Worm (Caenorhabditis elegans) whole organism, young adult: ENCODE data around the gene F36H1.12.

Experiments
- B0019.2 ChIP-seq: fragments of 200-800 bp; sonication (Bioruptor generic); conservative IDR thresholded peaks from 2 replicates; pipeline ENCODE4 v1.3.6; 2022; ENCODE audit warnings: missing genetic modification reagents, missing genetic modification characterization, missing compliant biosample characterization
- B0035.1 ChIP-seq: sonication (generic microtip); optimal IDR thresholded peaks from 2 replicates; lab custom pipeline; 2016; ENCODE audit warnings: missing genetic modification characterization, mild to moderate bottlenecking, missing compliant biosample characterization, missing genotype, missing genetic modification reagents
- B0336.3 ChIP-seq: fragments of 200-800 bp; sonication (Bioruptor generic); IDR thresholded peaks from 2 replicates; pipeline ENCODE4 v1.3.6; 2022; ENCODE audit warnings: missing genetic modification characterization, missing compliant biosample characterization
- C06A6.2 ChIP-seq: fragments of 200-800 bp; sonication (Bioruptor generic); conservative IDR thresholded peaks from 2 replicates; pipeline ENCODE4 v1.3.6; 2022; ENCODE audit warnings: missing genetic modification characterization, missing compliant biosample characterization
- F23B12.7 ChIP-seq: sonication (generic microtip); optimal IDR thresholded peaks from 2 replicates; lab custom pipeline; 2017; ENCODE audit warnings: missing genetic modification characterization, mild to moderate bottlenecking, missing compliant biosample characterization, antibody characterized with exemption, moderate library complexity; ENCODE audit not compliant: insufficient read depth
- F33H1.4 ChIP-seq: fragments of 200-800 bp; sonication (Bioruptor generic); IDR thresholded peaks from 2 replicates; pipeline ENCODE4 v1.3.6; 2022; ENCODE audit warnings: missing genetic modification reagents, missing genetic modification characterization, missing compliant biosample characterization
- F55B11.4 ChIP-seq: sonication (generic microtip); optimal IDR thresholded peaks from 2 replicates; lab custom pipeline; 2016; ENCODE audit warnings: missing compliant biosample characterization, missing genetic modification characterization, borderline replicate concordance; ENCODE audit not compliant: insufficient read depth
- F57C9.4 ChIP-seq: sonication (generic microtip); optimal IDR thresholded peaks from 2 replicates; lab custom pipeline; 2017; ENCODE audit warnings: mild to moderate bottlenecking, missing genetic modification characterization, missing compliant biosample characterization
- T07F8.4 ChIP-seq: sonication (generic microtip); optimal IDR thresholded peaks from 2 replicates; lab custom pipeline; 2016; ENCODE audit warnings: mild to moderate bottlenecking, missing genetic modification characterization, moderate library complexity, missing compliant biosample characterization
- Y53F4B.3 ChIP-seq: fragments of 200-800 bp; sonication (Bioruptor generic); IDR thresholded peaks from 2 replicates; pipeline ENCODE4 v1.3.6; 2022; ENCODE audit warnings: missing genetic modification reagents, missing genetic modification characterization, missing compliant biosample characterization
- Y56A3A.18 ChIP-seq: fragments of 200-800 bp; sonication (Bioruptor generic); IDR thresholded peaks from 2 replicates; pipeline ENCODE4 v1.3.6; 2022; ENCODE audit warnings: missing genetic modification reagents, missing genetic modification characterization, missing compliant biosample characterization
- ZK185.1 ChIP-seq: sonication (generic microtip); optimal IDR thresholded peaks from 2 replicates; lab custom pipeline; 2016; ENCODE audit warnings: mild to moderate bottlenecking, missing genetic modification characterization, missing compliant biosample characterization; ENCODE audit not compliant: poor library complexity, severe bottlenecking
- akir-1 ChIP-seq: fragments of 200-800 bp; sonication (Bioruptor generic); optimal IDR thresholded peaks from 2 replicates; lab custom pipeline; 2018; ENCODE audit warnings: mild to moderate bottlenecking, missing genetic modification characterization, moderate library complexity, missing compliant biosample characterization
- aptf-3 ChIP-seq: fragments of 200-800 bp; sonication (Bioruptor generic); IDR thresholded peaks from 2 replicates; pipeline ENCODE4 v1.3.6; 2022; ENCODE audit warnings: missing genetic modification characterization, missing compliant biosample characterization
- athp-1 ChIP-seq: sonication (generic microtip); optimal IDR thresholded peaks from 2 replicates; lab custom pipeline; 2017; ENCODE audit warnings: mild to moderate bottlenecking, missing genetic modification characterization, missing compliant biosample characterization
- attf-3 ChIP-seq: fragments of 200-800 bp; sonication (Bioruptor generic); conservative IDR thresholded peaks from 2 replicates; pipeline ENCODE4 v1.3.6; 2022; ENCODE audit warnings: missing genetic modification reagents, missing genetic modification characterization, missing compliant biosample characterization
- attf-5 ChIP-seq: fragments of 200-800 bp; sonication (Bioruptor generic); optimal IDR thresholded peaks from 2 replicates; lab custom pipeline; 2018; ENCODE audit warnings: mild to moderate bottlenecking, missing genetic modification characterization, missing compliant biosample characterization
- ccch-3 ChIP-seq: fragments of 200-800 bp; sonication (Bioruptor generic); optimal IDR thresholded peaks from 2 replicates; lab custom pipeline; 2018; ENCODE audit warnings: mild to moderate bottlenecking, missing genetic modification characterization, missing compliant biosample characterization
- ceh-100 ChIP-seq: fragments of 200-800 bp; sonication (Bioruptor generic); IDR thresholded peaks from 2 replicates; pipeline ENCODE4 v1.3.6; 2022; ENCODE audit warnings: missing genetic modification reagents, missing genetic modification characterization, missing compliant biosample characterization
- ceh-27 ChIP-seq: fragments of 200-800 bp; sonication (Bioruptor generic); optimal IDR thresholded peaks from 2 replicates; lab custom pipeline; 2018; ENCODE audit warnings: mild to moderate bottlenecking, missing genetic modification characterization, moderate library complexity, missing compliant biosample characterization
- ceh-40 ChIP-seq: fragments of 200-800 bp; sonication (Bioruptor generic); IDR thresholded peaks from 2 replicates; pipeline ENCODE4 v1.3.6; 2022; ENCODE audit warnings: missing genetic modification characterization, missing compliant biosample characterization
- ceh-58 ChIP-seq: fragments of 200-800 bp; sonication (Bioruptor generic); IDR thresholded peaks from 2 replicates; pipeline ENCODE4 v1.3.6; 2022; ENCODE audit warnings: missing genetic modification characterization, missing compliant biosample characterization
- chd-7 ChIP-seq: sonication (generic microtip); optimal IDR thresholded peaks from 2 replicates; lab custom pipeline; 2016; ENCODE audit warnings: mild to moderate bottlenecking, missing genetic modification characterization, moderate library complexity, missing compliant biosample characterization
- dox-1 ChIP-seq: fragments of 200-800 bp; sonication (Bioruptor generic); IDR thresholded peaks from 2 replicates; pipeline ENCODE4 v1.3.6; 2022; ENCODE audit warnings: missing genetic modification reagents, missing genetic modification characterization, missing compliant biosample characterization
- efl-1 ChIP-seq: fragments of 150-350 bp; optimal IDR thresholded peaks from 2 replicates; lab custom pipeline; 2014; ENCODE audit warnings: missing biosample characterization, missing genetic modification reagents, missing genetic modification characterization
- egl-18 ChIP-seq: fragments of 200-800 bp; sonication (Bioruptor generic); IDR thresholded peaks from 2 replicates; pipeline ENCODE4 v1.3.6; 2022; ENCODE audit warnings: missing genetic modification reagents, missing genetic modification characterization, missing compliant biosample characterization
- egl-44 ChIP-seq: fragments of 200-800 bp; sonication (Bioruptor generic); IDR thresholded peaks from 2 replicates; pipeline ENCODE4 v1.3.6; 2022; ENCODE audit warnings: missing genetic modification reagents, missing genetic modification characterization, missing compliant biosample characterization
- ets-4 ChIP-seq: fragments of 200-800 bp; sonication (Bioruptor generic); optimal IDR thresholded peaks from 2 replicates; lab custom pipeline; 2018; ENCODE audit warnings: mild to moderate bottlenecking, missing genetic modification characterization, missing compliant biosample characterization
- hlh-26 ChIP-seq: fragments of 200-800 bp; sonication (Bioruptor generic); conservative IDR thresholded peaks from 2 replicates; pipeline ENCODE4 v1.3.6; 2022; ENCODE audit warnings: missing genetic modification reagents, missing genetic modification characterization, missing compliant biosample characterization
- hrde-1 ChIP-seq: sonication (generic microtip); optimal IDR thresholded peaks from 2 replicates; lab custom pipeline; 2016; ENCODE audit warnings: missing genetic modification characterization, mild to moderate bottlenecking, missing compliant biosample characterization, moderate library complexity, missing genotype, missing genetic modification reagents, borderline replicate concordance
- hsf-1 ChIP-seq: fragments of 200-800 bp; sonication (Bioruptor generic); IDR thresholded peaks from 2 replicates; pipeline ENCODE4 v1.3.6; 2022; ENCODE audit warnings: missing genetic modification reagents, missing genetic modification characterization, missing compliant biosample characterization
- let-526 ChIP-seq: fragments of 200-800 bp; sonication (Bioruptor generic); IDR thresholded peaks from 2 replicates; pipeline ENCODE4 v1.3.6; 2022; ENCODE audit warnings: missing genetic modification reagents, missing genetic modification characterization, missing compliant biosample characterization
- let-607 ChIP-seq, 2 experiments: fragments of 200-800 bp in 1 of 2; sonication (Bioruptor generic) in 1 of 2; sonication (generic microtip) in 1 of 2; optimal IDR thresholded peaks; 2 replicates each; lab custom pipeline; 2016 to 2018; ENCODE audit warnings: mild to moderate bottlenecking in 2 of 2, missing compliant biosample characterization in 2 of 2, missing genetic modification characterization in 2 of 2, moderate library complexity in 2 of 2, missing genotype in 1 of 2
- lin-35 ChIP-seq, 3 experiments: fragments of 150-350 bp in 2 of 3; sonication (generic microtip) in 1 of 3; optimal IDR thresholded peaks; 2 replicates each; lab custom pipeline; 2014 to 2018; ENCODE audit warnings: missing biosample characterization in 3 of 3, missing genetic modification characterization in 3 of 3, missing genetic modification reagents in 3 of 3
- lin-54 ChIP-seq: fragments of 200-800 bp; sonication (Bioruptor generic); optimal IDR thresholded peaks from 2 replicates; lab custom pipeline; 2018; ENCODE audit warnings: mild to moderate bottlenecking, missing genetic modification characterization, missing compliant biosample characterization
- mxl-1 ChIP-seq: sonication (generic microtip); optimal IDR thresholded peaks from 2 replicates; lab custom pipeline; 2016; ENCODE audit warnings: missing genetic modification characterization, missing compliant biosample characterization
- nhr-80 ChIP-seq: sonication (generic microtip); optimal IDR thresholded peaks from 2 replicates; lab custom pipeline; 2016; ENCODE audit warnings: missing genetic modification characterization, missing compliant biosample characterization
- rec-8 ChIP-seq, 2 experiments: sonication (generic microtip); optimal IDR thresholded peaks; 2 replicates each; lab custom pipeline; 2016; ENCODE audit warnings: mild to moderate bottlenecking in 2 of 2, missing genetic modification characterization in 2 of 2, missing genetic modification reagents in 2 of 2, missing genotype in 2 of 2, missing biosample characterization in 1 of 2, missing compliant biosample characterization in 1 of 2, moderate library complexity in 1 of 2
- repo-1 ChIP-seq: sonication (generic microtip); optimal IDR thresholded peaks from 2 replicates; lab custom pipeline; 2017; ENCODE audit warnings: mild to moderate bottlenecking, missing genetic modification characterization, missing compliant biosample characterization
- sdz-38 ChIP-seq: sonication (generic microtip); optimal IDR thresholded peaks from 2 replicates; lab custom pipeline; 2016; ENCODE audit warnings: missing genotype, missing genetic modification characterization, missing compliant biosample characterization
- snpc-1.3 ChIP-seq: sonication (generic microtip); optimal IDR thresholded peaks from 2 replicates; lab custom pipeline; 2017; ENCODE audit warnings: missing genetic modification characterization, mild to moderate bottlenecking, missing compliant biosample characterization, antibody characterized with exemption, moderate library complexity, missing genotype, missing genetic modification reagents; ENCODE audit not compliant: insufficient read depth
- somi-1 ChIP-seq: fragments of 200-800 bp; sonication (Bioruptor generic); optimal IDR thresholded peaks from 2 replicates; lab custom pipeline; 2018; ENCODE audit warnings: mild to moderate bottlenecking, missing genetic modification characterization, missing compliant biosample characterization
- xnd-1 ChIP-seq: sonication (generic microtip); optimal IDR thresholded peaks from 2 replicates; lab custom pipeline; 2016; ENCODE audit warnings: missing genotype, missing genetic modification reagents, missing genetic modification characterization, missing compliant biosample characterization
- ztf-25 ChIP-seq: fragments of 200-800 bp; sonication (Bioruptor generic); IDR thresholded peaks from 2 replicates; pipeline ENCODE4 v1.3.6; 2022; ENCODE audit warnings: missing genetic modification reagents, missing genetic modification characterization, missing compliant biosample characterization
- ztf-26 ChIP-seq: sonication (generic microtip); optimal IDR thresholded peaks from 2 replicates; lab custom pipeline; 2017; ENCODE audit warnings: missing genetic modification characterization, missing compliant biosample characterization
- ztf-3 ChIP-seq: fragments of 200-800 bp; sonication (Bioruptor generic); optimal IDR thresholded peaks from 2 replicates; lab custom pipeline; 2018; ENCODE audit warnings: mild to moderate bottlenecking, missing genetic modification characterization, missing compliant biosample characterization

F36H1.12 gene

DNA sequence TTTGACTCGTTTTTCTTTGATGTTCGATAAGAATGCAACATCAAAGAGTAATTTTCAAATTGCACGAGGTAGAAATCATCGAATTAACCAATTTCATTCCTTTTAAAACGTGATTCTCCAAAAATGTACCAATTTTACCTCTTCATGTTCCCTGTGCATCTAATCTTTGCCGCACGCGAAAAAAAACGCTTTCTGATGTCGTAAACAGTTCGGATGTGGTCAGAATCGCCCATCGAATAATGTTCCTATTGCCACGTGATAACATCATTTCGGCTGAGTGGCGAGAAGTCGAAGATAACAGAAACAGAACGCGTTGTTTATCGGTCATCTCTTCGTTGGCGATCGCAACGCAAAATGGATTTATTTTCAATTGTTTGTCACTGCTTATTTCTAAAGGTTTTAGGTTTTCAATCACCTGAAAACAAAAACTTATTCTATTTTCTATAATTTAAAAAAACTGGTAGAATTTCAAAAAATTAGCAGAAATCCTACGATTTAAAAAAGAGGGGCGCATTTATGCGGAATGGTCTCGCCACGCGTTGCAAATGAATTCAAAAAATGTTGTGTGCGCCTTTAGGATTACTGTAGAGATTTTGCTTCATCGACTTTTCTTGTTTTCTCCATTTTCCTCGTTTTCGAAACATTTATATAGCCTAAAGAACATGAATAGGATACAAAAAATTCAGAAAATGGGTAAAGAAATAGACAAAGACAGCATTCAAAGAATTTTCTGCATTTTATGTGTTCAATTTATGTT, 31.8 kb downstream of the F36H1.12 start, which contains the start of gene mogs-1 (continued):
- TF ChIP-seq lin-54 (GFP tag; lab: Kevin White, UChicago) (peak; percentile 31), chd-7 (tag; lab: Kevin White, UChicago) (no peak), ceh-58 (no peak), T07F8.4 (tag; lab: Kevin White, UChicago) (no peak), F23B12.7 (no peak), snpc-1.3 (no peak), ZK185.1 (no peak), athp-1 (tag; lab: Kevin White, UChicago) (no peak), egl-18 (GFP tag; lab: Robert Waterston, UW) (no peak), hlh-26 (GFP tag; lab: Robert Waterston, UW) (no peak), lin-35 (GFP tag; optimal IDR thresholded peaks at IDR 0.05; lab: Kevin White, UChicago) (no peak), sdz-38 (tag; lab: Kevin White, UChicago) (no peak), Y53F4B.3 (no peak), ceh-40 (GFP tag; lab: Robert Waterston, UW) (no peak), dox-1 (GFP tag; lab: Robert Waterston, UW) (0 out of 2 replicates have a peak, but pooled peaks have one; percentile 42), akir-1 (no peak), attf-3 (GFP tag; lab: Robert Waterston, UW) (no peak), mxl-1 (tag; lab: Kevin White, UChicago) (no peak), B0035.1 (tag; lab: Kevin White, UChicago) (no peak), ztf-3 (no peak), ceh-100 (no peak), C06A6.2 (GFP tag; lab: Robert Waterston, UW) (no peak; the same call in 1 of the 2 replicates), F33H1.4 (GFP tag; lab: Robert Waterston, UW) (peak; percentile 59; the same call in 1 of the 2 replicates), rec-8 (tag; optimal IDR thresholded peaks at IDR 0.05; lab: Kevin White, UChicago) (no peak), ceh-27 (no peak), let-526 (GFP tag; lab: Robert Waterston, UW) (no peak), nhr-80 (tag; lab: Kevin White, UChicago) (peak; percentile 52), F55B11.4 (tag; lab: Kevin White, UChicago) (no peak), Y56A3A.18 (GFP tag; lab: Robert Waterston, UW) (no peak), ztf-25 (no peak), ccch-3 (GFP tag; lab: Kevin White, UChicago) (no peak), hsf-1 (GFP tag; lab: Robert Waterston, UW) (no peak), aptf-3 (GFP tag; lab: Robert Waterston, UW) (no peak), egl-44 (GFP tag; lab: Robert Waterston, UW) (no peak), repo-1 (peak; percentile 6), hrde-1 (tag; lab: Kevin White, UChicago) (no peak), ets-4 (GFP tag; lab: Kevin White, UChicago) (no peak), somi-1 (GFP tag; lab: Kevin White, UChicago) (no peak), B0019.2 (no peak), efl-1 (GFP tag; lab: Kevin White, UChicago) (no peak), ztf-26 (tag; lab: Kevin White, UChicago) (peak; percentile 57), B0336.3 (GFP tag; lab: Robert Waterston, UW) (peak; percentile 32; the same call in 1 of the 2 replicates), F57C9.4 (tag; lab: Kevin White, UChicago) (no peak), let-607 (tag; optimal IDR thresholded peaks at IDR 0.05; lab: Kevin White, UChicago) (peak in 1 of 2 experiments; percentile 25), xnd-1 (no peak), attf-5 (GFP tag; lab: Kevin White, UChicago) (peak; percentile 40)
